Fruit fly (Drosophila melanogaster) whole organism, embryonic: ENCODE data around the gene CG42828.

Source experiments
- Abd-B ChIP-seq: fragments of 200-800 bp; sonication (Bioruptor generic); optimal IDR thresholded peaks from 2 replicates; lab custom pipeline; 2018; ENCODE audit warnings: missing biosample characterization, mild to moderate bottlenecking, missing genetic modification characterization, moderate library complexity
- CG10462 ChIP-seq: fragments of 200-800 bp; sonication (Bioruptor generic); optimal IDR thresholded peaks from 2 replicates; lab custom pipeline; 2016; ENCODE audit warnings: missing biosample characterization, missing genetic modification characterization
- CG10543 ChIP-seq: fragments of 200-800 bp; sonication (Bioruptor generic); optimal IDR thresholded peaks from 3 replicates; lab custom pipeline; 2017; ENCODE audit warnings: missing biosample characterization, mild to moderate bottlenecking, missing genetic modification characterization, moderate library complexity
- CG11504 ChIP-seq: fragments of 200-800 bp; sonication (Bioruptor generic); optimal IDR thresholded peaks from 3 replicates; lab custom pipeline; 2019; ENCODE audit warnings: missing biosample characterization, mild to moderate bottlenecking, missing genetic modification characterization, moderate library complexity
- CG11560 ChIP-seq: fragments of 200-800 bp; sonication (Bioruptor generic); IDR thresholded peaks from 3 replicates; pipeline ENCODE4 v1.3.6; 2022; ENCODE audit warnings: missing biosample characterization, missing genetic modification characterization
- CG11696 ChIP-seq: fragments of 200-800 bp; sonication (Bioruptor generic); IDR thresholded peaks from 2 replicates; pipeline ENCODE4 v1.3.6; 2022; ENCODE audit warnings: missing biosample characterization, missing genetic modification characterization
- CG12236 ChIP-seq: fragments of 200-800 bp; sonication (Bioruptor generic); optimal IDR thresholded peaks from 2 replicates; lab custom pipeline; 2016; ENCODE audit warnings: missing biosample characterization, missing genetic modification characterization
- CG1233 ChIP-seq: fragments of 200-800 bp; sonication (Bioruptor generic); optimal IDR thresholded peaks from 4 replicates; lab custom pipeline; 2018; ENCODE audit warnings: missing biosample characterization, mild to moderate bottlenecking, missing genetic modification characterization
- CG13287 ChIP-seq: fragments of 200-800 bp; sonication (Bioruptor generic); IDR thresholded peaks from 2 replicates; pipeline ENCODE4 v1.3.6; 2022; ENCODE audit warnings: missing biosample characterization, missing genetic modification characterization; ENCODE audit not compliant: partially characterized antibody
- CG13624 ChIP-seq: fragments of 200-800 bp; sonication (Bioruptor generic); optimal IDR thresholded peaks from 2 replicates; lab custom pipeline; 2016; ENCODE audit warnings: missing biosample characterization, missing genetic modification characterization
- CG14710 ChIP-seq: fragments of 200-800 bp; sonication (Bioruptor generic); optimal IDR thresholded peaks from 3 replicates; lab custom pipeline; 2019; ENCODE audit warnings: missing biosample characterization, mild to moderate bottlenecking, missing genetic modification characterization, moderate library complexity
- CG1647 ChIP-seq: fragments of 200-800 bp; sonication (Bioruptor generic); optimal IDR thresholded peaks from 3 replicates; lab custom pipeline; 2016; ENCODE audit warnings: missing biosample characterization, missing genetic modification characterization
- CG17359 ChIP-seq: fragments of 200-800 bp; sonication (Bioruptor generic); optimal IDR thresholded peaks from 3 replicates; lab custom pipeline; 2018; ENCODE audit warnings: missing biosample characterization, mild to moderate bottlenecking, missing genetic modification characterization, moderate library complexity
- CG17361 ChIP-seq: fragments of 200-800 bp; sonication (Bioruptor generic); IDR thresholded peaks from 3 replicates; pipeline ENCODE4 v1.3.6; 2022; ENCODE audit warnings: missing biosample characterization, missing genetic modification characterization
- CG17385 ChIP-seq: fragments of 200-800 bp; sonication (Bioruptor generic); optimal IDR thresholded peaks from 3 replicates; lab custom pipeline; 2018; ENCODE audit warnings: missing biosample characterization, mild to moderate bottlenecking, missing genetic modification characterization
- CG17802 ChIP-seq: fragments of 200-800 bp; sonication (Bioruptor generic); optimal IDR thresholded peaks from 2 replicates; lab custom pipeline; 2018; ENCODE audit warnings: missing biosample characterization, mild to moderate bottlenecking, missing genetic modification characterization, moderate library complexity
- CG18619 ChIP-seq: fragments of 200-800 bp; sonication (Bioruptor generic); optimal IDR thresholded peaks from 3 replicates; lab custom pipeline; 2017; ENCODE audit warnings: missing biosample characterization, mild to moderate bottlenecking, missing genetic modification characterization
- CG31441 ChIP-seq: fragments of 200-800 bp; sonication (Bioruptor generic); IDR thresholded peaks from 2 replicates; pipeline ENCODE4 v1.3.6; 2022; ENCODE audit warnings: missing biosample characterization, missing genetic modification characterization
- CG8924 ChIP-seq: fragments of 200-800 bp; optimal IDR thresholded peaks from 3 replicates; lab custom pipeline; 2019; ENCODE audit warnings: missing biosample characterization, mild to moderate bottlenecking, missing genetic modification characterization, moderate library complexity
- Fer1 ChIP-seq: fragments of 200-800 bp; sonication (Bioruptor generic); optimal IDR thresholded peaks from 2 replicates; lab custom pipeline; 2017; ENCODE audit warnings: missing biosample characterization, mild to moderate bottlenecking, missing genetic modification characterization
- HLH3B ChIP-seq: fragments of 200-800 bp; sonication (Bioruptor generic); IDR thresholded peaks from 2 replicates; pipeline ENCODE4 v1.3.6; 2022; ENCODE audit warnings: missing biosample characterization, missing genetic modification characterization
- Hmr ChIP-seq: fragments of 200-800 bp; sonication (Bioruptor generic); optimal IDR thresholded peaks from 3 replicates; lab custom pipeline; 2017; ENCODE audit warnings: mild to moderate bottlenecking, missing biosample characterization, missing genetic modification reagents, missing genetic modification characterization
- Mad ChIP-seq: fragments of 200-800 bp; sonication (Bioruptor generic); optimal IDR thresholded peaks from 2 replicates; lab custom pipeline; 2016; ENCODE audit warnings: missing biosample characterization, missing genetic modification characterization
- NC2β ChIP-seq: fragments of 200-800 bp; sonication (Bioruptor generic); optimal IDR thresholded peaks from 2 replicates; lab custom pipeline; 2016; ENCODE audit warnings: missing biosample characterization, missing genetic modification characterization
- Nf-YC ChIP-seq: fragments of 200-800 bp; optimal IDR thresholded peaks from 3 replicates; lab custom pipeline; 2019; ENCODE audit warnings: missing biosample characterization, mild to moderate bottlenecking, missing genetic modification characterization, moderate library complexity
- Spps ChIP-seq: fragments of 200-800 bp; sonication (Bioruptor generic); optimal IDR thresholded peaks from 2 replicates; lab custom pipeline; 2018; ENCODE audit warnings: missing biosample characterization, mild to moderate bottlenecking, missing genetic modification characterization
- Sry-β ChIP-seq: fragments of 200-800 bp; sonication (Bioruptor generic); optimal IDR thresholded peaks from 2 replicates; lab custom pipeline; 2018; ENCODE audit warnings: missing biosample characterization, mild to moderate bottlenecking, missing genetic modification characterization, moderate library complexity
- Stat92E ChIP-seq, 3 experiments: fragments of >200 bp in 2 of 3; fragments of 200-800 bp in 1 of 3; sonication (Bioruptor generic) in 1 of 3; optimal IDR thresholded peaks; 2 replicates each; lab custom pipeline; 2017 to 2019; ENCODE audit warnings: missing biosample characterization in 3 of 3, missing genetic modification characterization in 3 of 3, mild to moderate bottlenecking in 1 of 3, moderate library complexity in 1 of 3
- Usf ChIP-seq: fragments of 200-800 bp; sonication (Bioruptor generic); optimal IDR thresholded peaks from 2 replicates; lab custom pipeline; 2017; ENCODE audit warnings: missing genotype, missing biosample characterization, missing genetic modification characterization
- YL-1 ChIP-seq: fragments of 200-800 bp; sonication (Bioruptor generic); optimal IDR thresholded peaks from 3 replicates; lab custom pipeline; 2017; ENCODE audit warnings: missing biosample characterization, mild to moderate bottlenecking, missing genetic modification characterization
- ara ChIP-seq: fragments of 200-800 bp; sonication (Bioruptor generic); IDR thresholded peaks from 2 replicates; pipeline ENCODE4 v1.3.6; 2022; ENCODE audit warnings: missing biosample characterization, missing genetic modification characterization
- crc ChIP-seq: fragments of 200-800 bp; sonication (Bioruptor generic); optimal IDR thresholded peaks from 2 replicates; lab custom pipeline; 2016; ENCODE audit warnings: missing biosample characterization, missing genetic modification characterization
- crol ChIP-seq: fragments of 200-800 bp; sonication (Bioruptor generic); IDR thresholded peaks from 2 replicates; pipeline ENCODE4 v1.3.6; 2022; ENCODE audit warnings: missing biosample characterization, missing genetic modification characterization
- danr ChIP-seq: fragments of 200-800 bp; sonication (Bioruptor generic); IDR thresholded peaks from 2 replicates; pipeline ENCODE4 v1.3.6; 2022; ENCODE audit warnings: missing biosample characterization, missing genetic modification characterization
- dpn ChIP-seq, 2 experiments: fragments of 200-800 bp; sonication (Bioruptor generic); optimal IDR thresholded peaks; 3 replicates each; lab custom pipeline; 2016; ENCODE audit warnings: missing biosample characterization in 2 of 2, missing genetic modification characterization in 2 of 2
- exex ChIP-seq: fragments of 200-800 bp; sonication (Bioruptor generic); optimal IDR thresholded peaks from 4 replicates; lab custom pipeline; 2018; ENCODE audit warnings: missing biosample characterization, mild to moderate bottlenecking, missing genetic modification characterization, moderate library complexity
- fd102C ChIP-seq: fragments of 200-800 bp; sonication (Bioruptor generic); optimal IDR thresholded peaks from 2 replicates; lab custom pipeline; 2018; ENCODE audit warnings: missing biosample characterization, mild to moderate bottlenecking, missing genetic modification characterization, moderate library complexity
- fd96Cb ChIP-seq: fragments of 200-800 bp; sonication (Bioruptor generic); optimal IDR thresholded peaks from 2 replicates; lab custom pipeline; 2018; ENCODE audit warnings: missing biosample characterization, mild to moderate bottlenecking, missing genetic modification characterization, moderate library complexity
- gcm ChIP-seq: fragments of 200-800 bp; sonication (Bioruptor generic); optimal IDR thresholded peaks from 2 replicates; lab custom pipeline; 2019; ENCODE audit warnings: missing biosample characterization, mild to moderate bottlenecking, missing genetic modification characterization, moderate library complexity
- gro ChIP-seq: fragments of 200-800 bp; sonication (Bioruptor generic); optimal IDR thresholded peaks from 2 replicates; lab custom pipeline; 2016; ENCODE audit warnings: missing biosample characterization, missing genetic modification characterization
- gsb-n ChIP-seq: fragments of 200-800 bp; sonication (Bioruptor generic); optimal IDR thresholded peaks from 3 replicates; lab custom pipeline; 2018; ENCODE audit warnings: missing biosample characterization, mild to moderate bottlenecking, missing genetic modification characterization
- nau ChIP-seq: fragments of 200-800 bp; sonication (Bioruptor generic); optimal IDR thresholded peaks from 3 replicates; lab custom pipeline; 2017; ENCODE audit warnings: missing biosample characterization, mild to moderate bottlenecking, missing genetic modification characterization, missing genetic modification reagents
- psq ChIP-seq: fragments of 200-800 bp; sonication (Bioruptor generic); optimal IDR thresholded peaks from 2 replicates; lab custom pipeline; 2017; ENCODE audit warnings: missing biosample characterization, missing genetic modification characterization
- sc ChIP-seq, 3 experiments: fragments of >200 bp in 2 of 3; fragments of 200-800 bp in 1 of 3; sonication (Bioruptor generic) in 1 of 3; optimal IDR thresholded peaks; 2 replicates in 2 of 3; 3 replicates in 1 of 3; lab custom pipeline; 2017; ENCODE audit warnings: mild to moderate bottlenecking in 1 of 3, missing biosample characterization in 1 of 3, missing genetic modification characterization in 1 of 3, missing genetic modification reagents in 1 of 3
- scrt ChIP-seq: fragments of 200-800 bp; sonication (Bioruptor generic); optimal IDR thresholded peaks from 2 replicates; lab custom pipeline; 2018; ENCODE audit warnings: missing biosample characterization, mild to moderate bottlenecking, missing genetic modification characterization, moderate library complexity
- sug ChIP-seq: fragments of 200-800 bp; optimal IDR thresholded peaks from 2 replicates; lab custom pipeline; 2019; ENCODE audit warnings: missing biosample characterization, mild to moderate bottlenecking, missing genetic modification characterization, moderate library complexity
- tap ChIP-seq: fragments of 200-800 bp; optimal IDR thresholded peaks from 3 replicates; lab custom pipeline; 2019; ENCODE audit warnings: missing biosample characterization, mild to moderate bottlenecking, missing genetic modification characterization, moderate library complexity
- tgo ChIP-seq: fragments of 200-800 bp; sonication (Bioruptor generic); IDR thresholded peaks from 3 replicates; pipeline ENCODE4 v1.3.6; 2022; ENCODE audit warnings: missing biosample characterization, missing genetic modification characterization
- trem ChIP-seq: fragments of 200-800 bp; optimal IDR thresholded peaks from 3 replicates; lab custom pipeline; 2019; ENCODE audit warnings: missing biosample characterization, mild to moderate bottlenecking, missing genetic modification characterization, moderate library complexity
- zfh2 ChIP-seq: fragments of 200-800 bp; sonication (Bioruptor generic); optimal IDR thresholded peaks from 2 replicates; lab custom pipeline; 2016; ENCODE audit warnings: missing biosample characterization, missing genetic modification characterization

Gene CG42828

dm6 chr3R:23331280-23331679, 42.2 kb upstream of the CG42828 start (continued):
- TF ChIP-seq Hmr (GFP tag; lab: Kevin White, UChicago) (peak; percentile 36), CG31441 (GFP tag; lab: Robert Waterston, UW) (peak; percentile 72), Spps (tag; lab: Kevin White, UChicago) (peak; percentile 16), Mad (GFP tag; lab: Kevin White, UChicago) (peak; percentile 53), psq (no peak), fd96Cb (peak; percentile 35), CG11504 (tag; lab: Kevin White, UChicago) (peak; percentile 51), CG11696 (GFP tag; lab: Robert Waterston, UW) (no peak), CG8924 (peak; percentile 25), Fer1 (GFP tag; lab: Kevin White, UChicago) (peak; percentile 72), CG13287 (GFP tag; lab: Robert Waterston, UW) (no peak; the same call in 1 of the 2 replicates), CG1647 (GFP tag; lab: Kevin White, UChicago) (peak; percentile 1), NC2β (GFP tag; lab: Kevin White, UChicago) (peak; percentile 32), Sry-β (GFP tag; lab: Kevin White, UChicago) (peak; percentile 32), CG18619 (peak; percentile 50), danr (GFP tag; lab: Robert Waterston, UW) (no peak), CG10543 (GFP tag; lab: Kevin White, UChicago) (peak; percentile 24), Usf (GFP tag; lab: Kevin White, UChicago) (no peak), CG13624 (GFP tag; lab: Kevin White, UChicago) (peak; percentile 37), CG17385 (GFP tag; lab: Kevin White, UChicago) (peak; percentile 35), crol (no peak), Abd-B (GFP tag; lab: Kevin White, UChicago) (no peak), CG17361 (GFP tag; lab: Robert Waterston, UW) (no peak), CG14710 (peak; percentile 68), YL-1 (GFP tag; lab: Kevin White, UChicago) (no peak), exex (tag; lab: Kevin White, UChicago) (peak; percentile 35), gcm (peak; percentile 30), Stat92E (GFP tag; optimal IDR thresholded peaks at IDR 0.05; lab: Kevin White, UChicago) (no peak), dpn (GFP tag; optimal IDR thresholded peaks at IDR 0.05; lab: Kevin White, UChicago) (peak; percentile 21 to 60), CG11560 (no peak), sug (tag; lab: Kevin White, UChicago) (peak; percentile 13), CG17359 (peak; percentile 63), ara (GFP tag; lab: Robert Waterston, UW) (peak; percentile 37; the same call in 1 of the 2 replicates), trem (tag; lab: Kevin White, UChicago) (peak; percentile 54), HLH3B (GFP tag; lab: Robert Waterston, UW) (no peak), tgo (GFP tag; lab: Robert Waterston, UW) (0 out of 3 replicates have a peak, but pooled peaks have one; percentile 13), crc (GFP tag; lab: Kevin White, UChicago) (no peak), CG17802 (peak; percentile 66), CG10462 (peak; percentile 48), fd102C (GFP tag; lab: Kevin White, UChicago) (peak; percentile 56), gsb-n (tag; lab: Kevin White, UChicago) (peak; percentile 36), gro (GFP tag; lab: Kevin White, UChicago) (no peak), Nf-YC (tag; lab: Kevin White, UChicago) (peak; percentile 49), tap (peak; percentile 53), nau (GFP tag; lab: Kevin White, UChicago) (no peak), sc (optimal IDR thresholded peaks at IDR 0.05; lab: Kevin White, UChicago) (no peak), sc (GFP tag; optimal IDR thresholded peaks at IDR 0.05; lab: Kevin White, UChicago) (peak; percentile 50), CG12236 (GFP tag; lab: Kevin White, UChicago) (peak; percentile 6), scrt (GFP tag; lab: Kevin White, UChicago) (peak; percentile 18), CG1233 (GFP tag; lab: Kevin White, UChicago) (peak; percentile 68), zfh2 (GFP tag; lab: Kevin White, UChicago) (no peak)
